Worm (Caenorhabditis elegans): Measurements from ENCODE around the gene srh-283.

DNA sequence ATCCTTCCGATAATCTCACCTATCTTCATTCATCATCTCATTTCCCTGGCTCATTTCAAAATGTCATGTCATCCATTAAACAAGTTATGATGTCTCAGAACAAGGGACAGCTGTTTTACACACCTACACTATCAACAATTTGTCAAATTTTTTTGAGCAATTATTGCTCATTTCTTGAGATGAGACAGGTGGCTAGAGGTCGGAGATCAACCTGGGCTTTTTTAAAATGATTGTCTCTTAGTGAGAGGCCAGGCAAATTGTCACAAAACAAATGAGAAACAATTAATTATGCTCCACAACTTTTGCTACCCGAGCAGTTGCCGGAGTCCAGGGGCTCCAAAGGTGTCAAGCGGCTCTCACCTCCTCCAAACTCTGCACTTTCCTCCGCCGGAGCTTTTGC is 36.4 kb upstream of the srh-283 start:
- TF ChIP-seq hlh-30 (tag; optimal IDR thresholded peaks at IDR 0.05; ENCODE audit: insufficient read depth) (no peak), sox-2 (GFP tag; IDR thresholded peaks at IDR 0.05) (no peak), ztf-16 (tag; optimal IDR thresholded peaks at IDR 0.05) (no peak), ceh-30 (tag; optimal IDR thresholded peaks at IDR 0.05) (no peak), ceh-45 (GFP tag; IDR thresholded peaks at IDR 0.05) (no peak), zip-5 (tag; optimal IDR thresholded peaks at IDR 0.05) (no peak), pha-2 (tag; optimal IDR thresholded peaks at IDR 0.05) (no peak), fkh-6 (tag; optimal IDR thresholded peaks at IDR 0.05) (no peak), ceh-2 (tag; optimal IDR thresholded peaks at IDR 0.05) (no peak), elt-2 (tag; optimal IDR thresholded peaks at IDR 0.05) (no peak)

All from whole organism, late embryonic.